Fruit fly (Drosophila melanogaster): ENCODE measurements around the gene ninaA.
A peak's percentile ranks its signal among the peaks of the same experiment; 100 is the strongest.

ninaA gene

DNA sequence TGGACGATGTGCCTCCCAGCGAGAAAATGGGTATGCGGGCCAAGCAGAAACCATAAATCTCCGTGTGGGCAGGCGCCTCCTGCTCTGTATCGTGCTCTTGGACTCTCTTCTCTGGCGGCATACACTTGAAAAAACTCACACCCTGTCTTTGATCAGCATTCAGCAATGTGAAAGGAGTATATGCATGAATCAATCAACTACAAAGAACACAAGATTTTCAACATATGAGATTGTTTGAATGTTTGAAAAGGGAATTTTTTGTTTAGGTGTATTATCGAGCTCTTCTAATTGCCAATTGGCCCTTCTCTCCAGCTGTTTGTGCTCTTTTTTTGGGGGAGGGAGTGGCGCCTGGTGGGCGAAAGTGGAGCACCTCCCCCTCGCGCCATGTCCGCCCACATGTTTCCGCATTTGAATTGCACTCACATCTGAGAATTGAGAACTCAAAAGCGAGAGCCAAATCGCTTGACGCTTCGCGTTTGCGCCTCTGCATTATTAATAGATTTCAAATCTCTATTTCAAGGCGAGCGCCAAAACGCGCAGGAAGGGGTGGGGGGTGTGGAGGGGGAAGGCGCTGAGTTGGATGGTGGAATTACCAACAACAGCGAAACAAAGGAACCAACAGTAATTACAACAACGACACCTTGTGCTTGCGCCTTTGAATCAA is 31.6 kb upstream of the ninaA start (continued):
- TF ChIP-seq tap (tag; optimal IDR thresholded peaks at IDR 0.05): peak; percentile 88
- TF ChIP-seq Lim3 (GFP tag; IDR thresholded peaks at IDR 0.05): peak; percentile 66
- TF ChIP-seq Abd-B (GFP tag; optimal IDR thresholded peaks at IDR 0.05): peak; percentile 78
- TF ChIP-seq Oaz (GFP tag; IDR thresholded peaks at IDR 0.05): peak; percentile 75
- peak; percentile 82 for TF ChIP-seq fd96Cb (tag; optimal IDR thresholded peaks at IDR 0.05)
- TF ChIP-seq HLH3B (GFP tag; IDR thresholded peaks at IDR 0.05): peak; percentile 90
- peak; percentile 90 for TF ChIP-seq Fer1 (GFP tag; optimal IDR thresholded peaks at IDR 0.05)
- peak; percentile 76 for TF ChIP-seq CG31365 (tag; optimal IDR thresholded peaks at IDR 0.05)
- TF ChIP-seq sr (GFP tag; IDR thresholded peaks at IDR 0.05): peak; percentile 100
- TF ChIP-seq CG12236 (GFP tag; optimal IDR thresholded peaks at IDR 0.05): peak; percentile 60
- peak; percentile 31 for TF ChIP-seq CG15696 (tag; optimal IDR thresholded peaks at IDR 0.05)
- peak; percentile 84 for TF ChIP-seq CG17568 (GFP tag; optimal IDR thresholded peaks at IDR 0.05)
- TF ChIP-seq C15 (GFP tag; IDR thresholded peaks at IDR 0.05): peak; percentile 84
- TF ChIP-seq CG3281 (GFP tag; optimal IDR thresholded peaks at IDR 0.05): peak; percentile 87
- TF ChIP-seq ac (GFP tag; optimal IDR thresholded peaks at IDR 0.05): no peak
- no peak for TF ChIP-seq Elba2 (GFP tag; optimal IDR thresholded peaks at IDR 0.05)
- no peak for TF ChIP-seq kni (GFP tag; optimal IDR thresholded peaks at IDR 0.05)
- TF ChIP-seq Ets97D (GFP tag; optimal IDR thresholded peaks at IDR 0.05): peak; percentile 59
- TF ChIP-seq CG6854 (GFP tag; optimal IDR thresholded peaks at IDR 0.05): peak; percentile 58
- TF ChIP-seq CG2889 (GFP tag; IDR thresholded peaks at IDR 0.05): peak; percentile 84
- TF ChIP-seq CG8765 (GFP tag; IDR thresholded peaks at IDR 0.05): 0 out of 2 replicates have a peak, but pooled peaks have one; percentile 12
- TF ChIP-seq CG13287 (GFP tag; IDR thresholded peaks at IDR 0.05; ENCODE audit: partially characterized antibody): no peak
- peak; percentile 76 for TF ChIP-seq CG43689 (GFP tag; IDR thresholded peaks at IDR 0.05)
- no peak for TF ChIP-seq tll (GFP tag; optimal IDR thresholded peaks at IDR 0.05)
- peak; percentile 65; the same call in 2 of the 3 replicates for TF ChIP-seq CG2199 (GFP tag; IDR thresholded peaks at IDR 0.05)
- TF ChIP-seq cato (GFP tag; optimal IDR thresholded peaks at IDR 0.05; ENCODE audit: borderline replicate concordance): peak; percentile 48
- no peak for TF ChIP-seq dan (GFP tag; IDR thresholded peaks at IDR 0.05)
- peak; percentile 72 for TF ChIP-seq CG1233 (GFP tag; optimal IDR thresholded peaks at IDR 0.05)
- TF ChIP-seq Hr51 (GFP tag; optimal IDR thresholded peaks at IDR 0.05): peak; percentile 79 to 90
- TF ChIP-seq CG10654 (GFP tag; optimal IDR thresholded peaks at IDR 0.05): peak; percentile 80
- TF ChIP-seq exex (tag; optimal IDR thresholded peaks at IDR 0.05): peak; percentile 64
- peak; percentile 99 for TF ChIP-seq Med (GFP tag)
- TF ChIP-seq CG17829 (tag; optimal IDR thresholded peaks at IDR 0.05): peak; percentile 83
- peak; percentile 59 for TF ChIP-seq D19B (GFP tag; optimal IDR thresholded peaks at IDR 0.05)
- peak; percentile 69 for TF ChIP-seq CG3065 (GFP tag; optimal IDR thresholded peaks at IDR 0.05)
- peak; percentile 80 for TF ChIP-seq CG6272 (GFP tag; IDR thresholded peaks at IDR 0.05)
- TF ChIP-seq CG7271 (tag; optimal IDR thresholded peaks at IDR 0.05): no peak
- peak; percentile 54 for TF ChIP-seq tio (GFP tag; optimal IDR thresholded peaks at IDR 0.05)
- TF ChIP-seq jigr1 (GFP tag; IDR thresholded peaks at IDR 0.05): peak; percentile 62; the same call in 2 of the 3 replicates
- TF ChIP-seq Taf1 (GFP tag; IDR thresholded peaks at IDR 0.05): peak; percentile 76
- TF ChIP-seq abd-A (tag; optimal IDR thresholded peaks at IDR 0.05): peak; percentile 54
- TF ChIP-seq az2 (GFP tag; optimal IDR thresholded peaks at IDR 0.05): peak; percentile 86
- TF ChIP-seq CG10209 (GFP tag; optimal IDR thresholded peaks at IDR 0.05): peak; percentile 86
- TF ChIP-seq klu (GFP tag; IDR thresholded peaks at IDR 0.05): peak; percentile 69
- TF ChIP-seq yki (optimal IDR thresholded peaks at IDR 0.05): no peak
- no peak for TF ChIP-seq CG7745 (tag; optimal IDR thresholded peaks at IDR 0.05)
- peak; percentile 95 for TF ChIP-seq CG12071 (GFP tag; optimal IDR thresholded peaks at IDR 0.05)
- peak; percentile 94 for TF ChIP-seq CG17359 (tag; optimal IDR thresholded peaks at IDR 0.05)
- no peak for TF ChIP-seq Hmx (GFP tag; optimal IDR thresholded peaks at IDR 0.05)
- TF ChIP-seq hth (optimal IDR thresholded peaks at IDR 0.05): no peak

Data from whole organism, embryonic.